Worm (Caenorhabditis elegans): ENCODE data around the gene mboa-2.

DNA sequence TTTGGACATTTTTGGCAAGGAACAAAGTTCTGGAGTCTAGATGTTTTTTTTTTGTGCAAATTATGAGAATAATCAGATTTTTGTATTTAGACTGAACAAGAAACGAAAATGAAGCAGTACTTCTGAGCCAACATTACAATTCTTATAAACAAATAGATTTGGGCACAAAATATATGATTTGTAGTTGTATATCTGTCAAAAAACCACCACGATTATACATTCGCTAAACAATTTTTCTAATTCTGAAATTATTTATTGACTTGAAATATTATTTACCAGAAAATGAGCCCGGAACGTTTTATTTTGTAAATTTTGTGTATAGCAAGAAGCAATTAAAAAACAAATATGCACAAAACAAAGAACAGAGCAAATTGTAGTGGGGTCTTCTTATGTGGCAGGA lies 50.8 kb downstream of the mboa-2 start:
- TF ChIP-seq snpc-4 (tag; optimal IDR thresholded peaks at IDR 0.05), result no peak
- no peak for TF ChIP-seq elt-3 (tag; optimal IDR thresholded peaks at IDR 0.05)
- TF ChIP-seq unc-62 (GFP tag; optimal IDR thresholded peaks at IDR 0.05), result no peak
- TF ChIP-seq nhr-12 (tag; optimal IDR thresholded peaks at IDR 0.05), result no peak
- TF ChIP-seq lin-13 (tag; optimal IDR thresholded peaks at IDR 0.05), result no peak
- no peak for TF ChIP-seq pha-4 (tag; optimal IDR thresholded peaks at IDR 0.05)
- TF ChIP-seq flh-1 (GFP tag; optimal IDR thresholded peaks at IDR 0.05), result no peak
- no peak for TF ChIP-seq ceh-43 (GFP tag; optimal IDR thresholded peaks at IDR 0.05)
- no peak for TF ChIP-seq ztf-11 (tag; optimal IDR thresholded peaks at IDR 0.05)
- TF ChIP-seq blmp-1 (tag; optimal IDR thresholded peaks at IDR 0.05), result no peak

All from whole organism, mixed stage, embryonic.